Fruit fly (Drosophila melanogaster) Kc167 (cell line): ENCODE data around the gene CG32052.

Experiments used
- Myc ChIP-seq: fragments of >200 bp; optimal IDR thresholded peaks from 2 replicates; lab custom pipeline; 2017; ENCODE audit warnings: missing external identifiers
- Sin3A ChIP-seq: fragments of >200 bp; optimal IDR thresholded peaks from 2 replicates; lab custom pipeline; 2018; ENCODE audit warnings: missing external identifiers
- h ChIP-seq: fragments of >200 bp; optimal IDR thresholded peaks from 3 replicates; lab custom pipeline; 2018; ENCODE audit warnings: missing external identifiers
- insv ChIP-seq: fragments of >200 bp; optimal IDR thresholded peaks from 3 replicates; lab custom pipeline; 2018; ENCODE audit warnings: missing external identifiers
- psq ChIP-seq: fragments of >200 bp; optimal IDR thresholded peaks from 2 replicates; lab custom pipeline; 2017; ENCODE audit warnings: missing external identifiers
- ttk ChIP-seq: sonication (Bioruptor generic); optimal IDR thresholded peaks from 2 replicates; lab custom pipeline; 2017; ENCODE audit warnings: missing external identifiers

- TF ChIP-seq psq (lab: Kevin White, UChicago), result no peak
- no peak for TF ChIP-seq insv (lab: Kevin White, UChicago)
- TF ChIP-seq ttk (lab: Kevin White, UChicago), result no peak
- no peak for TF ChIP-seq h (lab: Kevin White, UChicago)
- TF ChIP-seq Myc, result no peak
- no peak for TF ChIP-seq Sin3A (lab: Kevin White, UChicago)
Measured at dm6 chr3L:9786746-9787145, at the start of gene CG32052.
